Fruit fly (Drosophila melanogaster) whole organism, embryonic: ENCODE results near the gene CG4332.

ENCODE experiments used
- Aef1 ChIP-seq: fragments of 200-800 bp; sonication (Bioruptor generic); IDR thresholded peaks from 3 replicates; pipeline ENCODE4 v1.3.6; 2022; ENCODE audit warnings: missing biosample characterization, missing genetic modification characterization
- Atf6 ChIP-seq: fragments of 200-800 bp; sonication (Bioruptor generic); IDR thresholded peaks from 2 replicates; pipeline ENCODE4 v1.3.6; 2022; ENCODE audit warnings: missing biosample characterization, missing genetic modification characterization
- Bdp1 ChIP-seq: fragments of 200-800 bp; sonication (Bioruptor generic); optimal IDR thresholded peaks from 3 replicates; lab custom pipeline; 2016; ENCODE audit warnings: missing biosample characterization, missing genetic modification characterization
- Bgb ChIP-seq: fragments of 200-800 bp; sonication (Bioruptor generic); IDR thresholded peaks from 2 replicates; pipeline ENCODE4 v1.3.6; 2022; ENCODE audit warnings: missing biosample characterization, missing genetic modification characterization; ENCODE audit not compliant: partially characterized antibody
- CG11456 ChIP-seq: fragments of 200-800 bp; sonication (Bioruptor generic); IDR thresholded peaks from 3 replicates; pipeline ENCODE4 v1.3.6; 2022; ENCODE audit warnings: missing biosample characterization, missing genetic modification characterization
- CG11504 ChIP-seq: fragments of 200-800 bp; sonication (Bioruptor generic); optimal IDR thresholded peaks from 3 replicates; lab custom pipeline; 2019; ENCODE audit warnings: missing biosample characterization, mild to moderate bottlenecking, missing genetic modification characterization, moderate library complexity
- CG12744 ChIP-seq: fragments of 200-800 bp; sonication (Bioruptor generic); optimal IDR thresholded peaks from 2 replicates; lab custom pipeline; 2016; ENCODE audit warnings: missing biosample characterization, missing genetic modification characterization
- CG12942 ChIP-seq: fragments of 200-800 bp; sonication (Bioruptor generic); optimal IDR thresholded peaks from 3 replicates; lab custom pipeline; 2016; ENCODE audit warnings: missing biosample characterization, missing genetic modification characterization
- CG14965 ChIP-seq: fragments of 200-800 bp; sonication (Bioruptor generic); optimal IDR thresholded peaks from 2 replicates; lab custom pipeline; 2016; ENCODE audit warnings: missing biosample characterization, missing genetic modification characterization, borderline replicate concordance
- CG15269 ChIP-seq: fragments of 200-800 bp; sonication (Bioruptor generic); optimal IDR thresholded peaks from 2 replicates; lab custom pipeline; 2018; ENCODE audit warnings: missing biosample characterization, mild to moderate bottlenecking, missing genetic modification characterization, moderate library complexity
- CG1529 ChIP-seq: fragments of 200-800 bp; sonication (Bioruptor generic); optimal IDR thresholded peaks from 3 replicates; lab custom pipeline; 2018; ENCODE audit warnings: missing biosample characterization, missing genetic modification characterization
- CG16863 ChIP-seq: fragments of 200-800 bp; sonication (Bioruptor generic); optimal IDR thresholded peaks from 3 replicates; lab custom pipeline; 2016; ENCODE audit warnings: missing biosample characterization, missing genetic modification characterization
- CG17829 ChIP-seq: fragments of 200-800 bp; optimal IDR thresholded peaks from 2 replicates; lab custom pipeline; 2019; ENCODE audit warnings: missing biosample characterization, mild to moderate bottlenecking, missing genetic modification characterization, moderate library complexity
- CG18011 ChIP-seq: fragments of 200-800 bp; sonication (Bioruptor generic); optimal IDR thresholded peaks from 2 replicates; lab custom pipeline; 2017; ENCODE audit warnings: missing biosample characterization, missing genetic modification characterization, mild to moderate bottlenecking, moderate library complexity, missing genotype
- CG32532 ChIP-seq: fragments of 200-800 bp; sonication (Bioruptor generic); IDR thresholded peaks from 2 replicates; pipeline ENCODE4 v1.3.6; 2022; ENCODE audit warnings: missing biosample characterization, missing genetic modification characterization
- CG3726 ChIP-seq: fragments of 200-800 bp; sonication (Bioruptor generic); IDR thresholded peaks from 3 replicates; pipeline ENCODE4, ENCODE4 v1.3.6; 2022; ENCODE audit warnings: missing biosample characterization, missing genetic modification characterization
- CG3838 ChIP-seq: fragments of 200-800 bp; sonication (Bioruptor generic); optimal IDR thresholded peaks from 3 replicates; lab custom pipeline; 2016; ENCODE audit warnings: missing biosample characterization, missing genetic modification characterization
- CG6254 ChIP-seq: fragments of 200-800 bp; sonication (Bioruptor generic); optimal IDR thresholded peaks from 3 replicates; lab custom pipeline; 2017; ENCODE audit warnings: mild to moderate bottlenecking, missing biosample characterization, missing genetic modification reagents, missing genetic modification characterization
- CG6272 ChIP-seq: fragments of 200-800 bp; sonication (Bioruptor generic); IDR thresholded peaks from 2 replicates; pipeline ENCODE4 v1.3.6; 2022; ENCODE audit warnings: missing biosample characterization, missing genetic modification characterization
- CG7372 ChIP-seq: fragments of 200-800 bp; sonication (Bioruptor generic); IDR thresholded peaks from 2 replicates; pipeline ENCODE4 v1.3.6; 2022; ENCODE audit warnings: missing biosample characterization, missing genetic modification characterization
- CG8290 ChIP-seq, 3 experiments: fragments of 200-800 bp; sonication (Bioruptor generic); optimal IDR thresholded peaks; 2 replicates each; lab custom pipeline; 2016 to 2019; ENCODE audit warnings: missing biosample characterization in 3 of 3, missing genetic modification characterization in 3 of 3, mild to moderate bottlenecking in 2 of 3, moderate library complexity in 1 of 3
- CG8924 ChIP-seq: fragments of 200-800 bp; optimal IDR thresholded peaks from 3 replicates; lab custom pipeline; 2019; ENCODE audit warnings: missing biosample characterization, mild to moderate bottlenecking, missing genetic modification characterization, moderate library complexity
- CG9876 ChIP-seq: fragments of 200-800 bp; sonication (Bioruptor generic); optimal IDR thresholded peaks from 2 replicates; lab custom pipeline; 2016; ENCODE audit warnings: missing biosample characterization, missing genetic modification characterization
- Fer2 ChIP-seq: fragments of 200-800 bp; sonication (Bioruptor generic); optimal IDR thresholded peaks from 2 replicates; lab custom pipeline; 2018; ENCODE audit warnings: missing biosample characterization, mild to moderate bottlenecking, missing genetic modification characterization, moderate library complexity
- HLH54F ChIP-seq: fragments of 200-800 bp; sonication (Bioruptor generic); optimal IDR thresholded peaks from 3 replicates; lab custom pipeline; 2016; ENCODE audit warnings: missing biosample characterization, missing genetic modification characterization
- Hey ChIP-seq: fragments of 200-800 bp; sonication (Bioruptor generic); optimal IDR thresholded peaks from 3 replicates; lab custom pipeline; 2018; ENCODE audit warnings: missing biosample characterization, mild to moderate bottlenecking, missing genetic modification characterization
- Mad ChIP-seq: fragments of 200-800 bp; sonication (Bioruptor generic); optimal IDR thresholded peaks from 2 replicates; lab custom pipeline; 2016; ENCODE audit warnings: missing biosample characterization, missing genetic modification characterization
- Mes4 ChIP-seq: fragments of 200-800 bp; sonication (Bioruptor generic); optimal IDR thresholded peaks from 2 replicates; lab custom pipeline; 2016; ENCODE audit warnings: missing biosample characterization, missing genetic modification characterization
- Mrtf ChIP-seq: fragments of 200-800 bp; sonication (Bioruptor generic); IDR thresholded peaks from 3 replicates; pipeline ENCODE4 v1.3.6; 2022; ENCODE audit warnings: missing biosample characterization, missing genetic modification characterization
- NK7.1 ChIP-seq: fragments of 200-800 bp; sonication (Bioruptor generic); optimal IDR thresholded peaks from 3 replicates; lab custom pipeline; 2016; ENCODE audit warnings: missing biosample characterization, missing genetic modification characterization
- Scr ChIP-seq: fragments of 200-800 bp; sonication (Bioruptor generic); IDR thresholded peaks from 2 replicates; pipeline ENCODE4 v1.3.6; 2022; ENCODE audit warnings: missing biosample characterization, missing genetic modification characterization; ENCODE audit not compliant: partially characterized antibody
- Spps ChIP-seq: fragments of 200-800 bp; sonication (Bioruptor generic); optimal IDR thresholded peaks from 2 replicates; lab custom pipeline; 2018; ENCODE audit warnings: missing biosample characterization, mild to moderate bottlenecking, missing genetic modification characterization
- Sry-δ ChIP-seq: fragments of 200-800 bp; sonication (Bioruptor generic); optimal IDR thresholded peaks from 2 replicates; lab custom pipeline; 2016; ENCODE audit warnings: missing biosample characterization, missing genetic modification characterization
- abd-A ChIP-seq: fragments of 200-800 bp; sonication (Bioruptor generic); optimal IDR thresholded peaks from 3 replicates; lab custom pipeline; 2019; ENCODE audit warnings: missing biosample characterization, mild to moderate bottlenecking, missing genetic modification characterization, moderate library complexity
- al ChIP-seq: fragments of 200-800 bp; sonication (Bioruptor generic); IDR thresholded peaks from 2 replicates; pipeline ENCODE4 v1.3.6; 2022; ENCODE audit warnings: missing biosample characterization, missing genetic modification characterization
- ase ChIP-seq: fragments of 200-800 bp; sonication (Bioruptor generic); IDR thresholded peaks from 3 replicates; pipeline ENCODE4 v1.3.6; 2022; ENCODE audit warnings: missing biosample characterization, missing genetic modification characterization
- ash1 ChIP-seq: fragments of 200-800 bp; sonication (Bioruptor generic); optimal IDR thresholded peaks from 2 replicates; lab custom pipeline; 2018; ENCODE audit warnings: missing biosample characterization, mild to moderate bottlenecking, missing genetic modification characterization
- az2 ChIP-seq: fragments of 200-800 bp; sonication (Bioruptor generic); optimal IDR thresholded peaks from 3 replicates; lab custom pipeline; 2016; ENCODE audit warnings: missing biosample characterization, missing genetic modification characterization
- crp ChIP-seq, 2 experiments: fragments of 200-800 bp; sonication (Bioruptor generic); optimal IDR thresholded peaks; 2 replicates in 1 of 2; 3 replicates in 1 of 2; lab custom pipeline; 2017; ENCODE audit warnings: missing biosample characterization in 2 of 2, missing genetic modification characterization in 2 of 2, mild to moderate bottlenecking in 1 of 2, moderate library complexity in 1 of 2
- dmrt99B ChIP-seq: fragments of 200-800 bp; sonication (Bioruptor generic); optimal IDR thresholded peaks from 2 replicates; lab custom pipeline; 2018; ENCODE audit warnings: missing biosample characterization, mild to moderate bottlenecking, missing genetic modification characterization, moderate library complexity
- ftz-f1 ChIP-seq: fragments of 200-800 bp; sonication (Bioruptor generic); optimal IDR thresholded peaks from 2 replicates; lab custom pipeline; 2016; ENCODE audit warnings: missing biosample characterization, missing genetic modification characterization
- hbn ChIP-seq: fragments of 200-800 bp; sonication (Bioruptor generic); IDR thresholded peaks from 2 replicates; pipeline ENCODE4 v1.3.6; 2022; ENCODE audit warnings: missing biosample characterization, missing genetic modification characterization; ENCODE audit not compliant: partially characterized antibody
- inv ChIP-seq: fragments of 200-800 bp; sonication (Bioruptor generic); IDR thresholded peaks from 2 replicates; pipeline ENCODE4 v1.3.6; 2022; ENCODE audit warnings: missing biosample characterization, missing genetic modification characterization; ENCODE audit not compliant: partially characterized antibody
- kah ChIP-seq: fragments of 200-800 bp; sonication (Bioruptor generic); optimal IDR thresholded peaks from 2 replicates; lab custom pipeline; 2018; ENCODE audit warnings: missing biosample characterization, mild to moderate bottlenecking, missing genetic modification characterization
- maf-S ChIP-seq: fragments of 200-800 bp; sonication (Bioruptor generic); optimal IDR thresholded peaks from 2 replicates; lab custom pipeline; 2016; ENCODE audit warnings: missing biosample characterization, missing genetic modification characterization
- pb ChIP-seq: fragments of 200-800 bp; sonication (Bioruptor generic); optimal IDR thresholded peaks from 3 replicates; lab custom pipeline; 2016; ENCODE audit warnings: missing biosample characterization, missing genetic modification characterization
- pros ChIP-seq: fragments of 200-800 bp; sonication (Bioruptor generic); optimal IDR thresholded peaks from 3 replicates; lab custom pipeline; 2019; ENCODE audit warnings: missing biosample characterization, mild to moderate bottlenecking, missing genetic modification characterization, moderate library complexity
- scrt ChIP-seq: fragments of 200-800 bp; sonication (Bioruptor generic); optimal IDR thresholded peaks from 2 replicates; lab custom pipeline; 2018; ENCODE audit warnings: missing biosample characterization, mild to moderate bottlenecking, missing genetic modification characterization, moderate library complexity
- sim ChIP-seq: fragments of 200-800 bp; sonication (Bioruptor generic); IDR thresholded peaks from 2 replicates; pipeline ENCODE4 v1.3.6; 2022; ENCODE audit warnings: missing biosample characterization, missing genetic modification characterization
- toy ChIP-seq: fragments of 200-800 bp; sonication (Bioruptor generic); IDR thresholded peaks from 2 replicates; pipeline ENCODE4 v1.3.6; 2022; ENCODE audit warnings: missing biosample characterization, missing genetic modification characterization

Gene CG4332

dm6 chrX:13159481-13159880 lies 4.6 kb downstream of the CG4332 start, which contains the start of the genes Bap60 and CG12096 (continued):
- peak; percentile 67 for TF ChIP-seq dmrt99B (tag; lab: Kevin White, UChicago)
- peak; percentile 80 for TF ChIP-seq CG8924 (tag; lab: Kevin White, UChicago)
- peak; percentile 44 for TF ChIP-seq CG6272
- TF ChIP-seq ash1 (GFP tag; lab: Kevin White, UChicago): no peak
- TF ChIP-seq CG11456 (GFP tag; lab: Robert Waterston, UW): peak; percentile 38; the same call in 1 of the 3 replicates
- TF ChIP-seq Mes4 (GFP tag; lab: Kevin White, UChicago): peak; percentile 59
- TF ChIP-seq al: peak; percentile 76
- TF ChIP-seq toy: no peak
- peak; percentile 23 for TF ChIP-seq Spps (tag; lab: Kevin White, UChicago)
- TF ChIP-seq abd-A (tag; lab: Kevin White, UChicago): no peak
- peak; percentile 55 for TF ChIP-seq NK7.1 (GFP tag; lab: Kevin White, UChicago)
- TF ChIP-seq CG3838: no peak
- peak; percentile 59; the same call in 1 of the 3 replicates for TF ChIP-seq Mrtf (GFP tag; lab: Robert Waterston, UW)
- peak; percentile 51 for TF ChIP-seq Mad (GFP tag; lab: Kevin White, UChicago)
- TF ChIP-seq pros (GFP tag; lab: Kevin White, UChicago): no peak
- peak; percentile 64 for TF ChIP-seq CG7372 (GFP tag; lab: Robert Waterston, UW)
- TF ChIP-seq CG12942 (GFP tag; lab: Kevin White, UChicago): peak; percentile 72
- TF ChIP-seq maf-S (GFP tag; lab: Kevin White, UChicago): peak; percentile 81
- peak; percentile 43 for TF ChIP-seq CG6254 (GFP tag; lab: Kevin White, UChicago)
- peak; percentile 29; the same call in 1 of the 3 replicates for TF ChIP-seq ase (GFP tag; lab: Robert Waterston, UW)
- peak; percentile 43 for TF ChIP-seq Bdp1 (GFP tag; lab: Kevin White, UChicago)
- peak; percentile 64 for TF ChIP-seq Fer2
- TF ChIP-seq CG14965 (GFP tag; lab: Kevin White, UChicago): no peak
- peak; percentile 92 for TF ChIP-seq inv (GFP tag; lab: Robert Waterston, UW)
- TF ChIP-seq kah (GFP tag; lab: Kevin White, UChicago): no peak
- TF ChIP-seq CG32532 (GFP tag; lab: Robert Waterston, UW): peak; percentile 62
- peak; percentile 68 for TF ChIP-seq CG18011 (GFP tag; lab: Kevin White, UChicago)
- peak; percentile 97 for TF ChIP-seq Scr
- peak; percentile 68 for TF ChIP-seq CG12744 (GFP tag; lab: Kevin White, UChicago)
- no peak for TF ChIP-seq sim (GFP tag; lab: Robert Waterston, UW)
- peak in 1 of 2 experiments; percentile 45 for TF ChIP-seq crp (GFP tag; optimal IDR thresholded peaks at IDR 0.05; lab: Kevin White, UChicago)
- TF ChIP-seq pb (GFP tag; lab: Kevin White, UChicago): peak; percentile 57
- TF ChIP-seq Hey: no peak
- peak; percentile 92 for TF ChIP-seq hbn (GFP tag; lab: Robert Waterston, UW)
- TF ChIP-seq CG1529 (GFP tag; lab: Kevin White, UChicago): peak; percentile 21
- TF ChIP-seq CG8290 (GFP tag; optimal IDR thresholded peaks at IDR 0.05; lab: Kevin White, UChicago): peak; percentile 49
- peak in 1 of 2 experiments; percentile 55 for TF ChIP-seq CG8290 (tag; optimal IDR thresholded peaks at IDR 0.05; lab: Kevin White, UChicago)
- TF ChIP-seq CG11504 (tag; lab: Kevin White, UChicago): no peak
- TF ChIP-seq ftz-f1 (GFP tag; lab: Kevin White, UChicago): no peak
- TF ChIP-seq CG16863 (GFP tag; lab: Kevin White, UChicago): peak; percentile 71
- peak; percentile 69 for TF ChIP-seq CG15269 (tag; lab: Kevin White, UChicago)
- TF ChIP-seq CG3726 (GFP tag; lab: Robert Waterston, UW): no peak
- TF ChIP-seq Atf6 (GFP tag; lab: Robert Waterston, UW): peak; percentile 26; the same call in 1 of the 2 replicates
- TF ChIP-seq HLH54F (GFP tag; lab: Kevin White, UChicago): peak; percentile 84
- peak; percentile 79 for TF ChIP-seq CG17829
- no peak for TF ChIP-seq scrt (GFP tag; lab: Kevin White, UChicago)
- peak; percentile 98 for TF ChIP-seq Sry-δ
- TF ChIP-seq Bgb (GFP tag; lab: Robert Waterston, UW): peak; percentile 88
- peak; percentile 66 for TF ChIP-seq Aef1 (GFP tag; lab: Robert Waterston, UW)
- peak; percentile 61 for TF ChIP-seq az2 (GFP tag; lab: Kevin White, UChicago)
- TF ChIP-seq CG9876 (GFP tag; lab: Kevin White, UChicago): peak; percentile 74
